Fruit fly (Drosophila melanogaster) whole organism, pupa: ENCODE measurements around the gene CG8993.

ENCODE experiments used
- CG10348 ChIP-seq: fragments of 200-800 bp; sonication (Bioruptor generic); IDR thresholded peaks from 2 replicates; pipeline ENCODE4 v1.3.6; 2022; ENCODE audit warnings: missing biosample characterization, missing genetic modification characterization
- CG12605 ChIP-seq: fragments of 200-800 bp; sonication (Bioruptor generic); IDR thresholded peaks from 2 replicates; pipeline ENCODE4 v1.3.6; 2022; ENCODE audit warnings: missing biosample characterization, missing genetic modification characterization
- CG13204 ChIP-seq: fragments of 200-800 bp; sonication (Bioruptor generic); optimal IDR thresholded peaks from 2 replicates; lab custom pipeline; 2018; ENCODE audit warnings: missing biosample characterization, mild to moderate bottlenecking, missing genetic modification characterization, moderate library complexity
- CG14655 ChIP-seq: fragments of 200-800 bp; sonication (Bioruptor generic); optimal IDR thresholded peaks from 3 replicates; lab custom pipeline; 2017; ENCODE audit warnings: mild to moderate bottlenecking, missing biosample characterization, missing genetic modification reagents, missing genetic modification characterization
- CG15710 ChIP-seq: fragments of 200-800 bp; sonication (Bioruptor generic); optimal IDR thresholded peaks from 2 replicates; lab custom pipeline; 2018; ENCODE audit warnings: missing biosample characterization, mild to moderate bottlenecking, missing genetic modification characterization, moderate library complexity
- CG17806 ChIP-seq: fragments of 200-800 bp; sonication (Bioruptor generic); optimal IDR thresholded peaks from 2 replicates; lab custom pipeline; 2018; ENCODE audit warnings: missing biosample characterization, mild to moderate bottlenecking, missing genetic modification characterization, moderate library complexity
- CG32121 ChIP-seq: fragments of 200-800 bp; sonication (Bioruptor generic); IDR thresholded peaks from 2 replicates; pipeline ENCODE4 v1.3.6; 2022; ENCODE audit warnings: missing biosample characterization, missing genetic modification characterization
- CG34367 ChIP-seq: fragments of 200-800 bp; sonication (Bioruptor generic); optimal IDR thresholded peaks from 2 replicates; lab custom pipeline; 2018; ENCODE audit warnings: missing biosample characterization, mild to moderate bottlenecking, missing genetic modification characterization
- CG4496 ChIP-seq: fragments of 200-800 bp; sonication (Bioruptor generic); IDR thresholded peaks from 3 replicates; pipeline ENCODE4 v1.3.6; 2022; ENCODE audit warnings: missing biosample characterization, missing genetic modification characterization
- CG8159 ChIP-seq: fragments of 200-800 bp; sonication (Bioruptor generic); optimal IDR thresholded peaks from 3 replicates; lab custom pipeline; 2018; ENCODE audit warnings: missing biosample characterization, mild to moderate bottlenecking, missing genetic modification characterization, moderate library complexity
- CG8301 ChIP-seq: fragments of 200-800 bp; sonication (Bioruptor generic); optimal IDR thresholded peaks from 2 replicates; lab custom pipeline; 2018; ENCODE audit warnings: missing biosample characterization, mild to moderate bottlenecking, missing genetic modification characterization
- CG9948 ChIP-seq: fragments of 200-800 bp; sonication (Bioruptor generic); optimal IDR thresholded peaks from 2 replicates; lab custom pipeline; 2018; ENCODE audit warnings: missing biosample characterization, mild to moderate bottlenecking, missing genetic modification characterization, moderate library complexity
- D1 ChIP-seq: fragments of 200-800 bp; sonication (Bioruptor generic); optimal IDR thresholded peaks from 2 replicates; lab custom pipeline; 2018; ENCODE audit warnings: missing biosample characterization, mild to moderate bottlenecking, missing genetic modification characterization, moderate library complexity
- EcR ChIP-seq: fragments of 200-800 bp; sonication (Bioruptor generic); optimal IDR thresholded peaks from 3 replicates; lab custom pipeline; 2019; ENCODE audit warnings: missing biosample characterization, missing genetic modification characterization, mild to moderate bottlenecking, moderate library complexity, missing genetic modification reagents
- Ets98B ChIP-seq: fragments of 200-800 bp; sonication (Bioruptor generic); IDR thresholded peaks from 2 replicates; pipeline ENCODE4 v1.3.6; 2022; ENCODE audit warnings: missing biosample characterization, missing genetic modification characterization
- Pif1A ChIP-seq: fragments of 200-800 bp; sonication (Bioruptor generic); optimal IDR thresholded peaks from 3 replicates; lab custom pipeline; 2016; ENCODE audit warnings: missing biosample characterization, missing genetic modification characterization
- Pif1B ChIP-seq: fragments of 200-800 bp; sonication (Bioruptor generic); optimal IDR thresholded peaks from 3 replicates; lab custom pipeline; 2016; ENCODE audit warnings: missing biosample characterization, missing genetic modification characterization
- Snoo ChIP-seq: fragments of 200-800 bp; sonication (Bioruptor generic); optimal IDR thresholded peaks from 3 replicates; lab custom pipeline; 2017; ENCODE audit warnings: missing biosample characterization, mild to moderate bottlenecking, missing genetic modification characterization, inconsistent platforms
- fd96Ca ChIP-seq: fragments of 200-800 bp; sonication (Bioruptor generic); IDR thresholded peaks from 3 replicates; pipeline ENCODE4 v1.3.6; 2022; ENCODE audit warnings: missing biosample characterization, missing genetic modification characterization
- gl ChIP-seq: fragments of 200-800 bp; sonication (Bioruptor generic); optimal IDR thresholded peaks from 2 replicates; lab custom pipeline; 2018; ENCODE audit warnings: missing biosample characterization, mild to moderate bottlenecking, missing genetic modification characterization
- rn ChIP-seq: fragments of 200-800 bp; sonication (Bioruptor generic); IDR thresholded peaks from 2 replicates; pipeline ENCODE4 v1.3.6; 2022; ENCODE audit warnings: missing biosample characterization, missing genetic modification characterization

Gene CG8993

DNA sequence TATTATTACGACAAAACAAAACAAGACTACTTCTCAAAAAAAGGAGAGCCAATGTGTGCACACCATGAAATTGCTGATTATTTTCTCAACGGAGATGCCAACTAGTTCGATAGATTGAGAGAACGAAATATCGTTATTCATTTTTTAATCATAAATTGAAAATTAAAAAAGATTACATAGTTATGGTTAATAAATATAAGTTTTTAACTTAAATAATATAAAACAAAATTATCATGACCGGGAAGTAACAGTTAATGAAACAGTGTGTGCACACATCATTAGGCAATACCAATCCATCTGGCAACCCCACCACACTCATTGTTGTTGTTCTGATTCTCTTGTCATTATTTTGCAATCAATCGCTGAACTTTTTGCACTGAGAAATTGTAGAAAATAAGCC is at the start of gene CG8993, which contains the start of gene CG1317:
CG8993 (plus strand) TSS at position 318 of the 400 bp plus-strand sequence.
CG1317 (minus strand) TSS at position 58 of the 400 bp plus-strand sequence.
- no peak for TF ChIP-seq CG14655 (GFP tag; lab: Kevin White, UChicago)
- no peak for TF ChIP-seq rn
- no peak for TF ChIP-seq Pif1B
- TF ChIP-seq Pif1A (GFP tag; lab: Kevin White, UChicago): no peak
- TF ChIP-seq CG8301: no peak
- TF ChIP-seq CG13204 (GFP tag; lab: Kevin White, UChicago): no peak
- no peak for TF ChIP-seq Ets98B
- no peak for TF ChIP-seq CG34367 (tag; lab: Kevin White, UChicago)
- no peak for TF ChIP-seq CG4496 (GFP tag; lab: Robert Waterston, UW)
- TF ChIP-seq gl: no peak
- no peak for TF ChIP-seq CG12605 (GFP tag; lab: Robert Waterston, UW)
- peak; percentile 29 for TF ChIP-seq CG8159 (tag; lab: Kevin White, UChicago)
- no peak for TF ChIP-seq CG10348 (GFP tag; lab: Robert Waterston, UW)
- no peak for TF ChIP-seq CG9948 (tag; lab: Kevin White, UChicago)
- no peak for TF ChIP-seq D1 (tag; lab: Kevin White, UChicago)
- TF ChIP-seq Snoo (tag; lab: Kevin White, UChicago): no peak
- TF ChIP-seq CG15710 (tag; lab: Kevin White, UChicago): peak; percentile 64
- peak; percentile 41; the same call in 1 of the 2 replicates for TF ChIP-seq CG32121 (GFP tag; lab: Robert Waterston, UW)
- no peak for TF ChIP-seq EcR (GFP tag; lab: Kevin White, UChicago)
- TF ChIP-seq fd96Ca: no peak
- no peak for TF ChIP-seq CG17806 (tag; lab: Kevin White, UChicago)
- TF ChIP-seq, all 21 proteins: peak for 3

DNA sequence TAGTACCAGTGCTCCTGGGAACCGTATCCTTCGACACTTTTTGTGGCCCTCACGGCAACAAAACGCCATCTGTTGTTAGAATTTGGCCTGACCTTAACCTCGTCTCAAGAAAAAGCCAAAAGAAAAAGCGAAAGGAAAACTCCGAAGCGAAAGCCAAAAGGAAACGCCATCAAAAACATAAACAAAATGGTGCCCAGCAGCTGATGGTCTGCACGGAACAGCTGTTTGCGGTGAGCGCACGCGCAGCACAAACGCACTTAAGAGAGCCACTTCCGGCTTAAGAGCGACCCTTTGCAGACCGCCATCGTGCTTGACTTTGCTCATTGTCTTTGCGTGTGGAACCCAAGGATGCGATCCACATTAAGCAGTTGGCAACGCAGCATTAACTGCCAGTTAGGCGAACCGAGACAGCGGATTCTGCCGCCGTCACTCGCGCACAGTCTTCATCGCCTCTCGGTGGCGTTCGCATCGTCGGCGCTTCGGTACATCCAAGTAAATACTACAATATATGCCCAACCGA is 49.7 kb upstream of the CG8993 start, which contains the start of gene MsR1:
MsR1 (plus strand) TSS at position 437 of the 520 bp plus-strand sequence.
- TF ChIP-seq CG4496 (GFP tag; lab: Robert Waterston, UW) (no peak), Pif1B (no peak), D1 (tag; lab: Kevin White, UChicago) (no peak), Snoo (tag; lab: Kevin White, UChicago) (no peak)

DNA sequence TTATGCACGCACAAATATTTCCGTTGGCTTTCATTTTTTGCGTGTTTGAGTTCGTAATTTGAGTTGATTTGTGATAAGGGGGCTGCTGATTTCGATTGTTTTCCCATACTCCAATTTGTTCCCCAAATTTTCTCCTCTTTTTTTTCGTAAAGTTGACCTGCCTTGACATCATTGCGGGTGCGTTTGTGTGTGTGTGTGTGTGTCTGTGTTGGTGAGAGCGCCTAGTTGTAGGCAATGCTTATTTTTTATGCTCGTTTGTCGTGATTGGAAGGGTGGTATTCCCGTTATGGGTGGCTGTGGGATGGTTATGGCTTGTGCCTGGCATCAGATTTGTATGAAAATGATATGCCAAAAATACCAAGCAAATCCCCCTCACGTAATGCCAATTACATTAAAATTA is 46.7 kb upstream of the CG8993 start:
- TF ChIP-seq CG15710 (tag; lab: Kevin White, UChicago) (no peak), CG4496 (GFP tag; lab: Robert Waterston, UW) (no peak), CG17806 (tag; lab: Kevin White, UChicago) (no peak), Snoo (tag; lab: Kevin White, UChicago) (no peak), CG13204 (GFP tag; lab: Kevin White, UChicago) (no peak)

DNA sequence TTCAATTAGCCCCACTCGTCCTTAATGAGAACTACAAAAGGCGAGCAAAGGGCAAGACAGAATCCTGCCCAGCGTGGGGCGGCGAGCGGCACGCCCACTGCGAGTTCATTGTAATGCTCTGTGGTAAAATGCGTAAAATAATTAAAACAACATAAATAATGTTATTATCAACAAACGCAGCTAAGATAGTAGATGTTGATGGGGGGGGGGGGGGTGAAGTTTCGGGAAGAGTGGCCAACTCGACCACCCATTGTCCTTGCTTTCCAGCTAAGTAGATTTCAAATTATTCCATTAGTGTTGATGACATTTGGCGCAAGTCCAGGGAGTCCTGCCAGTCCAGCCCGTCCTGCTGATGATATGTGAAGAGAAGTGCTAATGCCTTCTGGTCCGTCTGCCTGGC is 43.2 kb upstream of the CG8993 start:
- TF ChIP-seq CG13204 (GFP tag; lab: Kevin White, UChicago): no peak
- no peak for TF ChIP-seq CG9948 (tag; lab: Kevin White, UChicago)
- TF ChIP-seq Ets98B: no peak
- no peak for TF ChIP-seq fd96Ca
- TF ChIP-seq CG8301: no peak
- no peak for TF ChIP-seq CG8159 (tag; lab: Kevin White, UChicago)
- no peak for TF ChIP-seq CG14655 (GFP tag; lab: Kevin White, UChicago)
- TF ChIP-seq rn: no peak
- no peak for TF ChIP-seq Snoo (tag; lab: Kevin White, UChicago)
- no peak for TF ChIP-seq CG15710 (tag; lab: Kevin White, UChicago)
- TF ChIP-seq D1 (tag; lab: Kevin White, UChicago): no peak
- TF ChIP-seq CG17806 (tag; lab: Kevin White, UChicago): no peak
- no peak for TF ChIP-seq CG34367 (tag; lab: Kevin White, UChicago)
- TF ChIP-seq CG10348 (GFP tag; lab: Robert Waterston, UW): no peak
- no peak for TF ChIP-seq Pif1B
- TF ChIP-seq Pif1A (GFP tag; lab: Kevin White, UChicago): no peak
- no peak for TF ChIP-seq gl
- no peak for TF ChIP-seq CG12605 (GFP tag; lab: Robert Waterston, UW)
- TF ChIP-seq, all 21 proteins: peak for 0

DNA sequence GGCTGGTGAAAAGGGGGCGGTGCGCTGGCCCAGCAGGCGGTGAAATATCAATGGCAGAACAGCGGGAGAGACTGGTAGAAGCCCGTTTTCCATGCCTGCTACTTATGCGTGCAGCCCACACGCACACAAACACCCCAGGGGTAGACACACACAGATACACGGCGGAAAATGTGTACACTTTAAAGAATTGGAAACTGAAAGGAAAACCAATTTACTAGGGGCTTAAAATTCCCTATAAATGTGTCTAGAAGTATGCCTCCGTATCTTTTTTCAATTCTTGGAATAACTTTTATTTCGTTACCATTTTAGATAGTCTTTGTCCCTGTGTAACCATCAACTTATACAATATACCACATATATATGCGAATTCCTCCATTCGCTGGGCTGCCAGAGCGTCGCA is 39.8 kb upstream of the CG8993 start:
- TF ChIP-seq fd96Ca (no peak), gl (no peak), CG10348 (GFP tag; lab: Robert Waterston, UW) (no peak)

DNA sequence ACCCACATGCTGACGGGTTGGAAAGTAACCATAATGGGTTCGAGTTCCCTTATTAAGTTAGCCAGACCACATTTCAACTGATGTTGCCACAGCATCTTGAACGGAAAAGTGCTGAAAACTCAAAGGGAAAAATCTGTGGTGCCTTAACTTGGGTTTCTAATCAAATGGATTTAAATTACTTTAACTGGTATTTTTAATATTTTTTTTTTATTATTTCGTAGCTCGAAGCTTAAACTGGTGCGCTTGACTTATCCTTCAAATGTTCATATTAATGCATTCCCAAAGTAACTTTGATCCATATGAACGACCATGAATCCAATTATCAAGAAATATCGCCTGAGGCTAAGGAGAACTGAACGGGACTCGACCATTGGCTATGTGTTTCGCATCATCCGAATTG is 11.7 kb upstream of the CG8993 start, which contains the start of gene CG13801:
CG13801 (plus strand) TSS at position 301 of the 400 bp plus-strand sequence.
- no peak for TF ChIP-seq CG34367 (tag; lab: Kevin White, UChicago)
- TF ChIP-seq rn: no peak
- no peak for TF ChIP-seq CG14655 (GFP tag; lab: Kevin White, UChicago)
- no peak for TF ChIP-seq CG8301
- no peak for TF ChIP-seq fd96Ca

DNA sequence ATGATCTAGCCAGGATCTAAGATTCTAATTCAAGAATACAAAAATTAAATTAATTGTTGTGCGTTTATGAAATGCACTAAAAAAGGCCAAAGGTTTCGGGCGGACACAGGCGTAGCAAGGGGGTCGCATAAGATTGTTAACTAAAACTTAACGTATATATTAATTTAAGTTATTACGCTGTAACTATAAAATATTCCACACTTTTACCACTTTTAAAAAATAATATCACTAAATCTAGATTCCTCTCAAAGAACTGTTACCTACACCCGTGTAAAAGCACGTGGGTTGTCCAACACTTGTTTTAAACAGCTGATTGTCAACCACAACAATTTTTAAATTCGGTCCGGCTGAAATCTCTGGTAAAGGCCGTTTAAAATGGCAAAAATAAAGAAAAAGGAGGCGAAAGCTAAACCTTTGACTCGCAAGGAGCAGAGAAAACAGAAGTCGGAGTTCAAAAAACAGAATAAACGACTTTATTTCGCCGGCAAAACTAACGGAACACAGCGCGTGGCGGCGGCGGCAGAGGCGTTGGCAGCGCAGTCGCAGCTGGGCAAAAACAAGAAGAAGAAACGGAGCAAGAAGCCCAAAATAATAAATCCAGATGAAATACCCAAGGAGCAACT is 1.5 kb downstream of the CG8993 start, which contains the start of the genes mRpL23 and CG9004:
mRpL23 (minus strand) TSS at position 284 of the 623 bp plus-strand sequence.
CG9004 (plus strand) TSS at position 308 of the 623 bp plus-strand sequence.
- peak; percentile 98 for TF ChIP-seq Pif1B
- TF ChIP-seq CG10348 (GFP tag; lab: Robert Waterston, UW): peak; percentile 99
- TF ChIP-seq CG4496 (GFP tag; lab: Robert Waterston, UW): peak; percentile 100
- peak; percentile 39 for TF ChIP-seq EcR (GFP tag; lab: Kevin White, UChicago)
- TF ChIP-seq D1 (tag; lab: Kevin White, UChicago): no peak
- TF ChIP-seq CG17806 (tag; lab: Kevin White, UChicago): peak; percentile 99
- TF ChIP-seq CG12605 (GFP tag; lab: Robert Waterston, UW): peak; percentile 99
- peak; percentile 100 for TF ChIP-seq rn
- TF ChIP-seq Snoo (tag; lab: Kevin White, UChicago): peak; percentile 99
- TF ChIP-seq Pif1A (GFP tag; lab: Kevin White, UChicago): peak; percentile 99
- peak; percentile 99 for TF ChIP-seq CG8159 (tag; lab: Kevin White, UChicago)
- TF ChIP-seq CG9948 (tag; lab: Kevin White, UChicago): peak; percentile 99
- TF ChIP-seq CG13204 (GFP tag; lab: Kevin White, UChicago): peak; percentile 95
- peak; percentile 96 for TF ChIP-seq gl
- TF ChIP-seq fd96Ca: peak; percentile 100
- TF ChIP-seq CG8301: peak; percentile 99
- peak; percentile 99 for TF ChIP-seq CG34367 (tag; lab: Kevin White, UChicago)
- peak; percentile 100 for TF ChIP-seq CG15710 (tag; lab: Kevin White, UChicago)
- peak; percentile 100 for TF ChIP-seq CG32121 (GFP tag; lab: Robert Waterston, UW)
- TF ChIP-seq CG14655 (GFP tag; lab: Kevin White, UChicago): peak; percentile 99
- peak; percentile 100 for TF ChIP-seq Ets98B
